Worm (Caenorhabditis elegans): Measurements from ENCODE around the gene epc-1.

DNA sequence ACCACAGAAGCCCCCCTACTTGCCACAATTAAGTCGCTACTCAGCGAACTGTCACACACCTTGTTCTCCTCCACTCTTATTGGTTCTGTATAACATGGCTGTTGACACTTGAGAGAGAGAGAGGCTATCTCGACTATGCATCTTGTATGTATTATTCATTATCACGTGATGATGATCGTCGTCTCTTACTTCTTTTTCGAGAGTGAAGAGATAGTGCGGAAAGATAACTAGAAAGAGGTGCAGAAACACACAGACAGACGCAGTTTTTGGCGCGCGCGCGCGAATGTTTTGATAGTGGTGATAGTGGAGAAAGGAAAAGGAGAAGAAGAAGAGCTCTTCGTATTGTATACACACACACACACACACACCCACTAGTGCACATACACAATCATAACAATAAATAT lies 8.6 kb upstream of the epc-1 start:
- TF ChIP-seq F33H1.4 (GFP tag; IDR thresholded peaks at IDR 0.05) (no peak), ceh-91 (GFP tag; IDR thresholded peaks at IDR 0.05) (no peak), F57C9.4 (tag; optimal IDR thresholded peaks at IDR 0.05) (no peak), efl-1 (GFP tag; optimal IDR thresholded peaks at IDR 0.05) (no peak), D2030.7 (GFP tag; IDR thresholded peaks at IDR 0.05) (no peak), pha-4 (tag; optimal IDR thresholded peaks at IDR 0.05) (no peak), lsy-27 (tag; optimal IDR thresholded peaks at IDR 0.05; ENCODE audit: borderline replicate concordance, insufficient read depth) (no peak), him-1 (tag; optimal IDR thresholded peaks at IDR 0.05) (no peak), F10E7.11 (tag; optimal IDR thresholded peaks at IDR 0.05) (no peak)
